Fruit fly (Drosophila melanogaster): ENCODE measurements around the gene Vps45.

Vps45 gene

DNA sequence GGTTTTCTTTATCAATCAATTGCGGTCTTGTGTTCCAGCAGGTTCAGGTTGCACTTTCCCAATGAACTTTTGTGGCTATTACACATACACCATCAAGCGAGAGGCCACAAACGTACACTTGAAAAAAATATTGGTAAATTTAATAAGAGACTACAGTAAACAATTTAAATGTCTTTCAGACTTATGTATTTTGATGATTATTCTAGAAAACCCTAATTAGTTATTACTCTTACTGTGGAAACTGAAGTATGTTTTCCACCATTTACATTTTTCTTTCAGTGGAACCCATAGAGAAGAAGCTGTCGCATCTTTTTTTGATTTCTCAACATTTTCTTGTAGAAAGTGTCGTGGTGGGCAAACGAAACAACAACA is 29.6 kb upstream of the Vps45 start (continued):
- TF ChIP-seq CG7271 (tag; optimal IDR thresholded peaks at IDR 0.05) (peak; percentile 39), Hey (tag; optimal IDR thresholded peaks at IDR 0.05) (no peak), z (GFP tag; IDR thresholded peaks at IDR 0.05) (0 out of 3 replicates have a peak, but pooled peaks have one; percentile 19), Dp (GFP tag; optimal IDR thresholded peaks at IDR 0.05) (no peak), CG32767 (GFP tag; IDR thresholded peaks at IDR 0.05) (peak; percentile 74; the same call in 1 of the 2 replicates), Hmr (GFP tag; optimal IDR thresholded peaks at IDR 0.05) (peak; percentile 85), da (GFP tag; optimal IDR thresholded peaks at IDR 0.05) (peak; percentile 82), tx (GFP tag; optimal IDR thresholded peaks at IDR 0.05) (peak; percentile 91), CG30403 (GFP tag; optimal IDR thresholded peaks at IDR 0.05) (peak; percentile 95), CG8089 (GFP tag; optimal IDR thresholded peaks at IDR 0.05) (peak; percentile 88), lov (optimal IDR thresholded peaks at IDR 0.05) (no peak), lov (GFP tag; IDR thresholded peaks at IDR 0.05) (peak; percentile 89; the same call in 2 of the 3 replicates), ttk (GFP tag; IDR thresholded peaks at IDR 0.05) (peak; percentile 91), CG11456 (GFP tag; IDR thresholded peaks at IDR 0.05) (peak; percentile 88; the same call in 2 of the 3 replicates), disco-r (GFP tag; optimal IDR thresholded peaks at IDR 0.05) (peak; percentile 88), CG2889 (GFP tag; IDR thresholded peaks at IDR 0.05) (peak; percentile 84), CG14050 (GFP tag; IDR thresholded peaks at IDR 0.05) (peak; percentile 84), Ets65A (GFP tag) (peak; percentile 98), CG1024 (GFP tag; IDR thresholded peaks at IDR 0.05) (peak; percentile 92), zfh2 (GFP tag; optimal IDR thresholded peaks at IDR 0.05) (peak; percentile 70), Mad (GFP tag; optimal IDR thresholded peaks at IDR 0.05) (peak; percentile 88), CG10979 (tag; optimal IDR thresholded peaks at IDR 0.05) (peak; percentile 96), CG12299 (tag; optimal IDR thresholded peaks at IDR 0.05) (peak; percentile 92), emc (GFP tag; optimal IDR thresholded peaks at IDR 0.05) (peak; percentile 86), Lhr (GFP tag; optimal IDR thresholded peaks at IDR 0.05) (peak; percentile 89), CG32772 (GFP tag; IDR thresholded peaks at IDR 0.05) (peak; percentile 93), Mrtf (GFP tag; IDR thresholded peaks at IDR 0.05) (peak; percentile 84; the same call in 1 of the 3 replicates), CG12236 (GFP tag; optimal IDR thresholded peaks at IDR 0.05) (peak; percentile 76), CG12391 (tag; optimal IDR thresholded peaks at IDR 0.05) (peak; percentile 95), CHES-1-like (GFP tag; optimal IDR thresholded peaks at IDR 0.05) (peak; percentile 90), Awh (GFP tag; IDR thresholded peaks at IDR 0.05) (peak; percentile 93), CG13624 (GFP tag; optimal IDR thresholded peaks at IDR 0.05) (peak; percentile 89), scrt (GFP tag; optimal IDR thresholded peaks at IDR 0.05) (peak; percentile 81), CG9876 (GFP tag; optimal IDR thresholded peaks at IDR 0.05) (peak; percentile 82), HHEX (GFP tag; optimal IDR thresholded peaks at IDR 0.05) (peak; percentile 87), sna (GFP tag; IDR thresholded peaks at IDR 0.05; ENCODE audit: partially characterized antibody) (no peak), eyg (GFP tag; optimal IDR thresholded peaks at IDR 0.05) (peak; percentile 91), Opbp (GFP tag; IDR thresholded peaks at IDR 0.05; ENCODE audit: partially characterized antibody) (no peak), grn (GFP tag; optimal IDR thresholded peaks at IDR 0.05) (no peak), CG5245 (GFP tag; optimal IDR thresholded peaks at IDR 0.05) (peak; percentile 92), CG34376 (GFP tag; optimal IDR thresholded peaks at IDR 0.05) (no peak)

DNA sequence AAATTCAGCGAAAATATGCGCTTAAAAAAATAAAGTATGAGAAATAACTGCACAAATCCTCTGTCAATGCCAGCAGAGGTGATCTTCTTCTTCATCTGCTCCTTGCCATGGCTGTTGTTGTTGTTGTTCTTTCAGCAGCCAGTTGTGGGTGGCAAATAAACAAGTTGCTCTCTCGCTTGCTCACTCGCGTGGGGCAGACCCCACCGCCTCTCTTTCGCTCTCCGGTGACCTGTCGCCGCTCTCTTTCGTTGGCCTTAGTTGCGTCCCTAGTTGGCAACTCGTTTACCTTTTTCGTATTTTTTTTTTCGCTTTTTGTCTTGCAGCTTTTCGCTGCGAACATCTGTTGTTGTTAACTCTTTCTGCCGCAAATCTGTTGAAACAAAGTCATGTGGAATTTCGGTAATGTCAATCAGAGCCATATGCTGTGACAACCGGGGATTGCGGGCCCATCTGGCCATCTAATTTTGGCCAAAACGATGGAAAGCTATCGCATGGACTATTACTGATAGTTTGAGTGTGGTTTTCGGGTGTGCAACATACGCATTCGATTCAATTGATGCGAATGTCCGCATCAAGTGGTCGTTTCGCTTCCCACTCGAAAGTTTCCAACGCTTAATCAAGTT is 29.0 kb upstream of the Vps45 start:
- TF ChIP-seq chinmo (GFP tag; IDR thresholded peaks at IDR 0.05; ENCODE audit: partially characterized antibody) = peak; percentile 91; the same call in 2 of the 4 replicates
- TF ChIP-seq CG4360 (GFP tag; IDR thresholded peaks at IDR 0.05) = peak; percentile 69
- TF ChIP-seq CG31365 (tag; optimal IDR thresholded peaks at IDR 0.05) = no peak
- peak; percentile 9 for TF ChIP-seq corto (GFP tag; optimal IDR thresholded peaks at IDR 0.05)
- no peak for TF ChIP-seq CG5953 (GFP tag; IDR thresholded peaks at IDR 0.05)
- 0 out of 2 replicates have a peak, but pooled peaks have one; percentile 9 for TF ChIP-seq Drgx (GFP tag; IDR thresholded peaks at IDR 0.05)
- peak; percentile 57 for TF ChIP-seq yki (optimal IDR thresholded peaks at IDR 0.05)
- peak; percentile 74; the same call in 2 of the 3 replicates for TF ChIP-seq CG6175 (GFP tag; IDR thresholded peaks at IDR 0.05)
- TF ChIP-seq sr (GFP tag; IDR thresholded peaks at IDR 0.05) = peak; percentile 81
- no peak for TF ChIP-seq CG30403 (GFP tag; optimal IDR thresholded peaks at IDR 0.05)
- TF ChIP-seq CG7357 (GFP tag; IDR thresholded peaks at IDR 0.05) = no peak
- no peak for TF ChIP-seq tx (GFP tag; optimal IDR thresholded peaks at IDR 0.05)
- TF ChIP-seq Hr78 (GFP tag; optimal IDR thresholded peaks at IDR 0.05) = peak in 1 of 2 experiments; percentile 61
- peak; percentile 55 for TF ChIP-seq Ets65A (GFP tag)
- peak; percentile 52 for TF ChIP-seq ftz-f1 (GFP tag; optimal IDR thresholded peaks at IDR 0.05)

Measured in whole organism, embryonic.